Worm (Caenorhabditis elegans) whole organism, L4 larva: ENCODE results near the gene hum-2.

Experiments
- ceh-20 ChIP-seq: fragments of 200-800 bp; sonication (Bioruptor generic); IDR thresholded peaks from 2 replicates; pipeline ENCODE4 v1.3.6; 2022; ENCODE audit warnings: missing genetic modification reagents, missing genetic modification characterization, missing compliant biosample characterization
- daf-19 ChIP-seq: fragments of 200-800 bp; sonication (Bioruptor generic); conservative IDR thresholded peaks from 2 replicates; pipeline ENCODE4 v1.3.6; 2022; ENCODE audit warnings: missing genetic modification characterization, missing compliant biosample characterization
- fkh-10 ChIP-seq: fragments of 150-350 bp; optimal IDR thresholded peaks from 2 replicates; lab custom pipeline; 2014; ENCODE audit warnings: missing biosample characterization, missing genetic modification reagents, missing genetic modification characterization
- lin-13 ChIP-seq: fragments of 150-350 bp; optimal IDR thresholded peaks from 2 replicates; lab custom pipeline; 2014; ENCODE audit warnings: missing biosample characterization, missing genetic modification reagents, missing genetic modification characterization
- lin-15B ChIP-seq: fragments of 150-350 bp; sonication (generic microtip); optimal IDR thresholded peaks from 3 replicates; lab custom pipeline; 2014; ENCODE audit warnings: missing biosample characterization, missing genetic modification characterization
- lin-39 ChIP-seq: fragments of 150-350 bp; optimal IDR thresholded peaks from 2 replicates; lab custom pipeline; 2014; ENCODE audit warnings: missing biosample characterization, missing genetic modification reagents, missing genetic modification characterization
- skn-1 ChIP-seq: fragments of 150-350 bp; optimal IDR thresholded peaks from 2 replicates; lab custom pipeline; 2014; ENCODE audit warnings: missing biosample characterization, missing genetic modification characterization
- snpc-4 ChIP-seq: fragments of 150-350 bp; optimal IDR thresholded peaks from 2 replicates; lab custom pipeline; 2014; ENCODE audit warnings: missing biosample characterization, missing genetic modification characterization

DNA sequence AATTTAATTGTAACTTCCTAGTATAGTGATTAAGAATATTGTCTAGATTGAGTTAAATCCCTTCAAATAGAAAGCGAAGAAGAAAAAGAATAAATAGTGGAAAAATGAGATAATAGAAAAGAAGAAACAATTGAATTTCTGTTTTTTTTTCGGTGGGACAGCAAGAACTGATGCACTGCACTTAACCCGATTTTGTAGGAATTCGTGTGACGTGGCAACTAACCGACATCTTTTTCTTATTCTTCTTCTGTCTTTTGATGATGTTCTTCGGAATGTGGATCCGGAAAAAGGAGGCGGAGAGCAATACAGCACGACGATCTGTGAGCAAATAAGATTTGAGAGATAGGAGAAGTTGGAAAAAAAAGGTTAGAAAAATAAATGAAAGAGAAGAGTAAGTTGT, 22.9 kb downstream of the hum-2 start:
- TF ChIP-seq ceh-20 (GFP tag; lab: Robert Waterston, UW) (no peak), lin-39 (no peak), lin-15B (tag; lab: Kevin White, UChicago) (no peak), fkh-10 (GFP tag; lab: Kevin White, UChicago) (peak; percentile 58), snpc-4 (no peak), skn-1 (tag; lab: Kevin White, UChicago) (no peak), lin-13 (GFP tag; lab: Kevin White, UChicago) (no peak), daf-19 (GFP tag; lab: Robert Waterston, UW) (no peak)
